Worm (Caenorhabditis elegans) whole organism, young adult: Measurements from ENCODE around the gene F46G10.4.

Experiments used
- Y53G8AR.9 ChIP-seq: fragments of 200-800 bp; sonication (Bioruptor generic); conservative IDR thresholded peaks from 2 replicates; pipeline ENCODE4 v1.3.6; 2022; ENCODE audit warnings: missing genetic modification reagents, missing genetic modification characterization, missing compliant biosample characterization
- ama-1 ChIP-seq, 3 experiments: fragments of 150-350 bp in 1 of 3; sonication (generic microtip) in 2 of 3; optimal IDR thresholded peaks; 2 replicates each; lab custom pipeline; 2014 to 2018; ENCODE audit warnings: missing biosample characterization in 2 of 3, missing genetic modification characterization in 2 of 3, missing genetic modification reagents in 2 of 3
- aptf-2 ChIP-seq: fragments of 200-800 bp; sonication (Bioruptor generic); conservative IDR thresholded peaks from 2 replicates; pipeline ENCODE4 v1.3.6; 2022; ENCODE audit warnings: missing genetic modification reagents, missing genetic modification characterization, missing compliant biosample characterization
- ceh-100 ChIP-seq: fragments of 200-800 bp; sonication (Bioruptor generic); IDR thresholded peaks from 2 replicates; pipeline ENCODE4 v1.3.6; 2022; ENCODE audit warnings: missing genetic modification reagents, missing genetic modification characterization, missing compliant biosample characterization
- dpl-1 ChIP-seq: fragments of 150-350 bp; optimal IDR thresholded peaks from 2 replicates; lab custom pipeline; 2014; ENCODE audit warnings: missing biosample characterization, missing genetic modification reagents, missing genetic modification characterization
- lag-1 ChIP-seq: fragments of 200-800 bp; sonication (Bioruptor generic); IDR thresholded peaks from 2 replicates; pipeline ENCODE4 v1.3.6; 2022; ENCODE audit warnings: missing genetic modification reagents, missing genetic modification characterization, missing compliant biosample characterization
- madf-3 ChIP-seq: fragments of 200-800 bp; sonication (Bioruptor generic); IDR thresholded peaks from 2 replicates; pipeline ENCODE4 v1.3.6; 2022; ENCODE audit warnings: missing genetic modification reagents, missing genetic modification characterization, missing compliant biosample characterization
- mcd-1 ChIP-seq: fragments of 200-800 bp; sonication (Bioruptor generic); IDR thresholded peaks from 2 replicates; pipeline ENCODE4 v1.3.6; 2022; ENCODE audit warnings: missing genetic modification reagents, missing genetic modification characterization, missing compliant biosample characterization
- nfya-1 ChIP-seq: sonication (generic microtip); optimal IDR thresholded peaks from 2 replicates; lab custom pipeline; 2017; ENCODE audit warnings: antibody characterized with exemption, missing compliant biosample characterization, missing genetic modification characterization, borderline replicate concordance; ENCODE audit not compliant: insufficient read depth
- rcor-1 ChIP-seq: fragments of 200-800 bp; sonication (Bioruptor generic); IDR thresholded peaks from 2 replicates; pipeline ENCODE4 v1.3.6; 2022; ENCODE audit warnings: missing genetic modification reagents, missing genetic modification characterization, missing compliant biosample characterization
- snpc-3.4 ChIP-seq: sonication (generic microtip); optimal IDR thresholded peaks from 2 replicates; lab custom pipeline; 2017; ENCODE audit warnings: missing genetic modification characterization, mild to moderate bottlenecking, missing compliant biosample characterization, antibody characterized with exemption, moderate library complexity, missing genotype, missing genetic modification reagents
- tlf-1 ChIP-seq: fragments of 200-800 bp; sonication (Bioruptor generic); optimal IDR thresholded peaks from 2 replicates; lab custom pipeline; 2018; ENCODE audit warnings: mild to moderate bottlenecking, missing genetic modification characterization, missing compliant biosample characterization
- xnd-1 ChIP-seq: sonication (generic microtip); optimal IDR thresholded peaks from 2 replicates; lab custom pipeline; 2016; ENCODE audit warnings: missing genotype, missing genetic modification reagents, missing genetic modification characterization, missing compliant biosample characterization

DNA sequence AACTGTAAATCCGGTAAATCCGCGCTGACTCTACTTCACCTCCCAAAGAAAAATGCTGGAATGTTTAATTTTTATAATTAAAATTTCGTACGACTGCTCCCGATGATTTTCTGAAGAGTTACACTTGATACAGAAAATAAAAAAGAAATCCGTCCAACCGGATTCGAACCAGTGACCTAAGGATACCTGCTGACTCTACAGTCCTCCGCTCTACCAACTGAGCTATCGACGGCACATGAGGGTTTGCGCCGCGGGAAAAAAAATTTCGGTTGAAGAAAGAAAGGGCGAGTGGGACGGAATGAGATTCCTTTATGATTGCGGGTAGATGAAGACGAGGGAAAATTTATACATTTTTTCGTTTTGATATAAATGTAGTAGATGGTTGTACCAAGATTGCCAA is 49.2 kb upstream of the F46G10.4 start:
- TF ChIP-seq Y53G8AR.9 (GFP tag; lab: Robert Waterston, UW) (no peak), mcd-1 (GFP tag; lab: Robert Waterston, UW) (no peak), rcor-1 (GFP tag; lab: Robert Waterston, UW) (no peak), ama-1 (optimal IDR thresholded peaks at IDR 0.05; lab: Kevin White, UChicago) (no peak), ama-1 (GFP tag; optimal IDR thresholded peaks at IDR 0.05; lab: Kevin White, UChicago) (peak in 1 of 2 experiments; percentile 14), snpc-3.4 (tag; lab: Kevin White, UChicago) (peak; percentile 50), aptf-2 (GFP tag; lab: Robert Waterston, UW) (no peak), xnd-1 (tag; lab: Kevin White, UChicago) (no peak), nfya-1 (tag; lab: Kevin White, UChicago) (no peak), tlf-1 (GFP tag; lab: Kevin White, UChicago) (no peak), madf-3 (GFP tag; lab: Robert Waterston, UW) (no peak), ceh-100 (no peak), lag-1 (GFP tag; lab: Robert Waterston, UW) (no peak), dpl-1 (no peak)
